Fruit fly (Drosophila melanogaster) whole organism, prepupa: Measurements from ENCODE around the gene CG43219.

Source experiments
- CG10631 ChIP-seq: fragments of 200-800 bp; sonication (Bioruptor generic); optimal IDR thresholded peaks from 2 replicates; lab custom pipeline; 2016; ENCODE audit warnings: missing biosample characterization, missing genetic modification characterization
- CG10669 ChIP-seq: fragments of 200-800 bp; sonication (Bioruptor generic); optimal IDR thresholded peaks from 3 replicates; lab custom pipeline; 2018; ENCODE audit warnings: missing biosample characterization, mild to moderate bottlenecking, missing genetic modification characterization, moderate library complexity
- CG11902 ChIP-seq: fragments of 200-800 bp; sonication (Bioruptor generic); optimal IDR thresholded peaks from 3 replicates; lab custom pipeline; 2016; ENCODE audit warnings: missing biosample characterization, missing genetic modification characterization
- CG15336 ChIP-seq: fragments of 200-800 bp; sonication (Bioruptor generic); IDR thresholded peaks from 2 replicates; pipeline ENCODE4 v1.3.6; 2022; ENCODE audit warnings: missing biosample characterization, missing genetic modification characterization
- CG1621 ChIP-seq: fragments of 200-800 bp; sonication (Bioruptor generic); optimal IDR thresholded peaks from 3 replicates; lab custom pipeline; 2018; ENCODE audit warnings: missing biosample characterization, mild to moderate bottlenecking, missing genetic modification characterization
- CG16779 ChIP-seq: fragments of 200-800 bp; sonication (Bioruptor generic); optimal IDR thresholded peaks from 3 replicates; lab custom pipeline; 2017; ENCODE audit warnings: missing biosample characterization, mild to moderate bottlenecking, missing genetic modification characterization
- CG32006 ChIP-seq: fragments of 200-800 bp; sonication (Bioruptor generic); optimal IDR thresholded peaks from 3 replicates; lab custom pipeline; 2017; ENCODE audit warnings: missing biosample characterization, mild to moderate bottlenecking, missing genetic modification characterization
- CG34406 ChIP-seq: fragments of 200-800 bp; sonication (Bioruptor generic); optimal IDR thresholded peaks from 3 replicates; lab custom pipeline; 2016; ENCODE audit warnings: missing biosample characterization, missing genetic modification characterization
- CG3919 ChIP-seq: fragments of 200-800 bp; sonication (Bioruptor generic); optimal IDR thresholded peaks from 3 replicates; lab custom pipeline; 2016; ENCODE audit warnings: missing biosample characterization, missing genetic modification characterization
- CG4318 ChIP-seq: fragments of 200-800 bp; sonication (Bioruptor generic); optimal IDR thresholded peaks from 3 replicates; lab custom pipeline; 2017; ENCODE audit warnings: missing biosample characterization, mild to moderate bottlenecking, missing genetic modification characterization
- CG6163 ChIP-seq: fragments of 200-800 bp; sonication (Bioruptor generic); IDR thresholded peaks from 3 replicates; pipeline ENCODE4 v1.3.6; 2022; ENCODE audit warnings: missing biosample characterization, missing genetic modification characterization
- CG6276 ChIP-seq: fragments of 200-800 bp; sonication (Bioruptor generic); optimal IDR thresholded peaks from 2 replicates; lab custom pipeline; 2017; ENCODE audit warnings: missing biosample characterization, mild to moderate bottlenecking, missing genetic modification characterization
- CG6854 ChIP-seq: fragments of 200-800 bp; sonication (Bioruptor generic); optimal IDR thresholded peaks from 2 replicates; lab custom pipeline; 2017; ENCODE audit warnings: missing biosample characterization, mild to moderate bottlenecking, missing genetic modification characterization
- CG7368 ChIP-seq: fragments of 200-800 bp; sonication (Bioruptor generic); optimal IDR thresholded peaks from 3 replicates; lab custom pipeline; 2016; ENCODE audit warnings: missing biosample characterization, missing genetic modification characterization
- CG8119 ChIP-seq: fragments of 200-800 bp; sonication (Bioruptor generic); IDR thresholded peaks from 3 replicates; pipeline ENCODE4 v1.3.6; 2022; ENCODE audit warnings: missing biosample characterization, missing genetic modification characterization
- CG8632 ChIP-seq: fragments of 200-800 bp; sonication (Bioruptor generic); optimal IDR thresholded peaks from 3 replicates; lab custom pipeline; 2016; ENCODE audit warnings: missing biosample characterization, missing genetic modification characterization
- Eip75B ChIP-seq: fragments of 200-800 bp; sonication (Bioruptor generic); optimal IDR thresholded peaks from 3 replicates; lab custom pipeline; 2016; ENCODE audit warnings: missing biosample characterization, missing genetic modification characterization
- Eip78C ChIP-seq: fragments of 200-800 bp; sonication (Bioruptor generic); peaks from one replicate; lab custom pipeline; 2016; ENCODE audit warnings: missing biosample characterization, missing genetic modification characterization
- Eip93F ChIP-seq: fragments of 200-800 bp; sonication (Bioruptor generic); optimal IDR thresholded peaks from 2 replicates; lab custom pipeline; 2016; ENCODE audit warnings: missing biosample characterization, mild to moderate bottlenecking, missing genetic modification characterization
- Gug ChIP-seq: fragments of 200-800 bp; sonication (Bioruptor generic); IDR thresholded peaks from 2 replicates; pipeline ENCODE4 v1.3.6; 2022; ENCODE audit warnings: missing biosample characterization, missing genetic modification characterization
- Hr4 ChIP-seq: fragments of 200-800 bp; sonication (Bioruptor generic); optimal IDR thresholded peaks from 3 replicates; lab custom pipeline; 2016; ENCODE audit warnings: missing biosample characterization, missing genetic modification characterization
- Lpt ChIP-seq: fragments of 200-800 bp; sonication (Bioruptor generic); optimal IDR thresholded peaks from 3 replicates; lab custom pipeline; 2016; ENCODE audit warnings: missing biosample characterization, missing genetic modification characterization
- OdsH ChIP-seq: fragments of 200-800 bp; sonication (Bioruptor generic); optimal IDR thresholded peaks from 3 replicates; lab custom pipeline; 2016; ENCODE audit warnings: missing biosample characterization, missing genetic modification characterization
- achi ChIP-seq: fragments of 200-800 bp; sonication (Bioruptor generic); optimal IDR thresholded peaks from 3 replicates; lab custom pipeline; 2016; ENCODE audit warnings: missing biosample characterization, missing genetic modification characterization
- cyc ChIP-seq: fragments of 200-800 bp; sonication (Bioruptor generic); optimal IDR thresholded peaks from 3 replicates; lab custom pipeline; 2016; ENCODE audit warnings: missing biosample characterization, missing genetic modification characterization
- dac ChIP-seq: fragments of 200-800 bp; sonication (Bioruptor generic); optimal IDR thresholded peaks from 2 replicates; lab custom pipeline; 2017; ENCODE audit warnings: missing biosample characterization, mild to moderate bottlenecking, missing genetic modification characterization
- dsx ChIP-seq: fragments of 200-800 bp; optimal IDR thresholded peaks from 3 replicates; lab custom pipeline; 2019; ENCODE audit warnings: missing biosample characterization, mild to moderate bottlenecking, missing genetic modification characterization, moderate library complexity; ENCODE audit not compliant: poor library complexity, severe bottlenecking
- eg ChIP-seq: fragments of 200-800 bp; sonication (Bioruptor generic); IDR thresholded peaks from 3 replicates; pipeline ENCODE4 v1.3.6; 2022; ENCODE audit warnings: missing biosample characterization, missing genetic modification characterization
- fd85E ChIP-seq: fragments of 200-800 bp; sonication (Bioruptor generic); optimal IDR thresholded peaks from 3 replicates; lab custom pipeline; 2016; ENCODE audit warnings: missing biosample characterization, missing genetic modification characterization
- fkh ChIP-seq: fragments of 200-800 bp; sonication (Bioruptor generic); optimal IDR thresholded peaks from 3 replicates; lab custom pipeline; 2017; ENCODE audit warnings: missing biosample characterization, mild to moderate bottlenecking, missing genetic modification characterization, moderate library complexity
- lz ChIP-seq: fragments of 200-800 bp; sonication (Bioruptor generic); optimal IDR thresholded peaks from 3 replicates; lab custom pipeline; 2016; ENCODE audit warnings: missing biosample characterization, missing genetic modification characterization
- net ChIP-seq: fragments of 200-800 bp; sonication (Bioruptor generic); optimal IDR thresholded peaks from 3 replicates; lab custom pipeline; 2016; ENCODE audit warnings: missing biosample characterization, missing genetic modification characterization
- pdm3 ChIP-seq: fragments of 200-800 bp; sonication (Bioruptor generic); optimal IDR thresholded peaks from 3 replicates; lab custom pipeline; 2016; ENCODE audit warnings: missing biosample characterization, missing genetic modification characterization
- salr ChIP-seq, 2 experiments: fragments of 200-800 bp; sonication (Bioruptor generic); optimal IDR thresholded peaks; 3 replicates each; lab custom pipeline; 2016 to 2018; ENCODE audit warnings: missing biosample characterization in 2 of 2, missing genetic modification characterization in 2 of 2, mild to moderate bottlenecking in 1 of 2

The CG43219 gene

dm6 chr3L:21256062-21257023 is 36.1 kb downstream of the CG43219 start (continued):
- TF ChIP-seq pdm3 (GFP tag; lab: Kevin White, UChicago) = no peak
- TF ChIP-seq CG7368 (GFP tag; lab: Kevin White, UChicago) = no peak
- no peak for TF ChIP-seq Eip93F (GFP tag; lab: Kevin White, UChicago)
- TF ChIP-seq Gug (GFP tag; lab: Robert Waterston, UW) = no peak
- no peak for TF ChIP-seq CG34406
- TF ChIP-seq eg (GFP tag; lab: Robert Waterston, UW) = no peak
- TF ChIP-seq CG8632 = no peak
- TF ChIP-seq cyc (GFP tag; lab: Kevin White, UChicago) = no peak
- no peak for TF ChIP-seq CG10631 (GFP tag; lab: Kevin White, UChicago)
- TF ChIP-seq CG11902 = no peak

- TF ChIP-seq fd85E (GFP tag; lab: Kevin White, UChicago) (no peak), Eip78C (peak; percentile 65), dsx (GFP tag; lab: Kevin White, UChicago) (peak; percentile 45)
- TF ChIP-seq, all 60 proteins: peak for 2
Observed at dm6 chr3L:21257731-21258130, 37.5 kb downstream of the CG43219 start, which contains the start of gene CG43218. TSS of gene CG43218 (plus strand) at chr3L:21258020.

dm6 chr3L:21259257-21259656 is 39.1 kb downstream of the CG43219 start:
- TF ChIP-seq CG6163 (GFP tag; lab: Robert Waterston, UW) (peak; percentile 10; the same call in 1 of the 3 replicates), salr (GFP tag; optimal IDR thresholded peaks at IDR 0.05; lab: Kevin White, UChicago) (peak in 1 of 2 experiments; percentile 40), CG6854 (GFP tag; lab: Kevin White, UChicago) (no peak), CG32006 (GFP tag; lab: Kevin White, UChicago) (peak; percentile 84), Hr4 (GFP tag; lab: Kevin White, UChicago) (peak; percentile 77), CG34406 (no peak), CG1621 (tag; lab: Kevin White, UChicago) (no peak), Lpt (GFP tag; lab: Kevin White, UChicago) (no peak), achi (GFP tag; lab: Kevin White, UChicago) (peak; percentile 18), pdm3 (GFP tag; lab: Kevin White, UChicago) (peak; percentile 13), dac (GFP tag; lab: Kevin White, UChicago) (peak; percentile 55), CG15336 (GFP tag; lab: Robert Waterston, UW) (peak; percentile 49), CG7368 (GFP tag; lab: Kevin White, UChicago) (peak; percentile 1), CG16779 (tag; lab: Kevin White, UChicago) (no peak), Eip78C (peak; percentile 88), lz (GFP tag; lab: Kevin White, UChicago) (no peak), CG6276 (GFP tag; lab: Kevin White, UChicago) (peak; percentile 47), CG10669 (GFP tag; lab: Kevin White, UChicago) (no peak), OdsH (GFP tag; lab: Kevin White, UChicago) (peak; percentile 46), CG8119 (GFP tag; lab: Robert Waterston, UW) (peak; percentile 72), CG11902 (no peak), net (GFP tag; lab: Kevin White, UChicago) (peak; percentile 2), Eip75B (GFP tag; lab: Kevin White, UChicago) (no peak), CG3919 (GFP tag; lab: Kevin White, UChicago) (peak; percentile 35), CG4318 (GFP tag; lab: Kevin White, UChicago) (peak; percentile 66), eg (GFP tag; lab: Robert Waterston, UW) (peak; percentile 55; the same call in 2 of the 3 replicates), fkh (GFP tag; lab: Kevin White, UChicago) (peak; percentile 31)
